Worm (Caenorhabditis elegans) whole organism, late embryonic: ENCODE results near the gene rei-1.

Experiments used
- C08G9.2 ChIP-seq: sonication (generic microtip); optimal IDR thresholded peaks from 2 replicates; lab custom pipeline; 2016; ENCODE audit warnings: mild to moderate bottlenecking, missing genetic modification characterization, moderate library complexity, missing compliant biosample characterization
- K09A11.1 ChIP-seq: sonication (generic microtip); optimal IDR thresholded peaks from 2 replicates; lab custom pipeline; 2017; ENCODE audit warnings: antibody characterized with exemption, mild to moderate bottlenecking, missing genetic modification characterization, missing compliant biosample characterization; ENCODE audit not compliant: insufficient read depth
- ama-1 ChIP-seq: fragments of 150-350 bp; optimal IDR thresholded peaks from 2 replicates; lab custom pipeline; 2014
- ceh-14 ChIP-seq: sonication (generic microtip); optimal IDR thresholded peaks from 2 replicates; lab custom pipeline; 2016; ENCODE audit warnings: missing genotype, missing genetic modification characterization, missing compliant biosample characterization
- ceh-18 ChIP-seq: sonication (generic microtip); optimal IDR thresholded peaks from 2 replicates; lab custom pipeline; 2016; ENCODE audit warnings: missing genetic modification characterization, missing compliant biosample characterization
- ceh-24 ChIP-seq: sonication (generic microtip); optimal IDR thresholded peaks from 2 replicates; lab custom pipeline; 2016; ENCODE audit warnings: mild to moderate bottlenecking, missing genetic modification characterization, missing compliant biosample characterization
- ceh-30 ChIP-seq: fragments of 150-350 bp; optimal IDR thresholded peaks from 2 replicates; lab custom pipeline; 2014; ENCODE audit warnings: missing biosample characterization, missing genetic modification characterization
- ceh-31 ChIP-seq: sonication (generic microtip); optimal IDR thresholded peaks from 2 replicates; lab custom pipeline; 2016; ENCODE audit warnings: missing genetic modification characterization, missing compliant biosample characterization
- ceh-34 ChIP-seq: sonication (generic microtip); optimal IDR thresholded peaks from 2 replicates; lab custom pipeline; 2016; ENCODE audit warnings: mild to moderate bottlenecking, missing genetic modification characterization, missing compliant biosample characterization
- ceh-48 ChIP-seq: sonication (generic microtip); optimal IDR thresholded peaks from 2 replicates; lab custom pipeline; 2016; ENCODE audit warnings: missing genetic modification characterization, inconsistent platforms, missing compliant biosample characterization
- ceh-6 ChIP-seq: fragments of 200-800 bp; sonication (Bioruptor generic); optimal IDR thresholded peaks from 2 replicates; lab custom pipeline; 2018; ENCODE audit warnings: mild to moderate bottlenecking, missing genetic modification characterization, missing compliant biosample characterization
- dmd-4 ChIP-seq: sonication (generic microtip); optimal IDR thresholded peaks from 2 replicates; lab custom pipeline; 2016; ENCODE audit warnings: borderline replicate concordance, missing genetic modification characterization, missing compliant biosample characterization
- dve-1 ChIP-seq: sonication (generic microtip); optimal IDR thresholded peaks from 2 replicates; lab custom pipeline; 2017; ENCODE audit warnings: antibody characterized with exemption, mild to moderate bottlenecking, missing genetic modification characterization, missing compliant biosample characterization
- elt-2 ChIP-seq: sonication (generic microtip); optimal IDR thresholded peaks from 2 replicates; lab custom pipeline; 2016; ENCODE audit warnings: missing genetic modification reagents, missing genetic modification characterization, missing compliant biosample characterization
- elt-4 ChIP-seq: sonication (generic microtip); optimal IDR thresholded peaks from 2 replicates; lab custom pipeline; 2016; ENCODE audit warnings: missing genetic modification characterization, missing compliant biosample characterization
- eyg-1 ChIP-seq: sonication (generic microtip); optimal IDR thresholded peaks from 2 replicates; lab custom pipeline; 2016; ENCODE audit warnings: missing genotype, missing genetic modification characterization, missing compliant biosample characterization
- fkh-10 ChIP-seq: fragments of 150-350 bp; optimal IDR thresholded peaks from 2 replicates; lab custom pipeline; 2014; ENCODE audit warnings: missing biosample characterization, missing genetic modification reagents, missing genetic modification characterization
- hlh-30 ChIP-seq: sonication (generic microtip); optimal IDR thresholded peaks from 2 replicates; lab custom pipeline; 2017; ENCODE audit warnings: antibody characterized with exemption, missing genetic modification characterization, missing compliant biosample characterization; ENCODE audit not compliant: insufficient read depth
- hlh-6 ChIP-seq: sonication (generic microtip); optimal IDR thresholded peaks from 2 replicates; lab custom pipeline; 2016; ENCODE audit warnings: missing genotype, missing genetic modification characterization, missing compliant biosample characterization
- hlh-8 ChIP-seq: sonication (generic microtip); optimal IDR thresholded peaks from 2 replicates; lab custom pipeline; 2016; ENCODE audit warnings: missing genotype, missing genetic modification characterization, missing compliant biosample characterization
- madf-2 ChIP-seq: sonication (generic microtip); optimal IDR thresholded peaks from 2 replicates; lab custom pipeline; 2017; ENCODE audit warnings: missing genetic modification characterization, missing compliant biosample characterization
- nfya-1 ChIP-seq: sonication (generic microtip); optimal IDR thresholded peaks from 2 replicates; lab custom pipeline; 2017; ENCODE audit warnings: missing genetic modification characterization, mild to moderate bottlenecking, missing compliant biosample characterization, antibody characterized with exemption, moderate library complexity
- odd-2 ChIP-seq: sonication (generic microtip); optimal IDR thresholded peaks from 2 replicates; lab custom pipeline; 2017; ENCODE audit warnings: antibody characterized with exemption, mild to moderate bottlenecking, missing genetic modification characterization, missing compliant biosample characterization
- pat-9 ChIP-seq: fragments of 200-800 bp; sonication (Bioruptor generic); optimal IDR thresholded peaks from 2 replicates; lab custom pipeline; 2018; ENCODE audit warnings: mild to moderate bottlenecking, missing genetic modification characterization, moderate library complexity, missing compliant biosample characterization
- pax-1 ChIP-seq: fragments of 150-350 bp; optimal IDR thresholded peaks from 2 replicates; lab custom pipeline; 2014; ENCODE audit warnings: missing biosample characterization, missing genetic modification characterization
- pha-4 ChIP-seq: fragments of 150-350 bp; optimal IDR thresholded peaks from 2 replicates; lab custom pipeline; 2018; ENCODE audit warnings: missing biosample characterization, missing genetic modification reagents, missing genetic modification characterization
- pros-1 ChIP-seq: fragments of 150-350 bp; optimal IDR thresholded peaks from 2 replicates; lab custom pipeline; 2014; ENCODE audit warnings: missing biosample characterization, missing genetic modification reagents, missing genetic modification characterization
- rnt-1 ChIP-seq: sonication (generic microtip); optimal IDR thresholded peaks from 2 replicates; lab custom pipeline; 2016; ENCODE audit warnings: missing genetic modification characterization, missing compliant biosample characterization
- syd-9 ChIP-seq: sonication (generic microtip); optimal IDR thresholded peaks from 2 replicates; lab custom pipeline; 2016; ENCODE audit warnings: mild to moderate bottlenecking, missing genetic modification characterization, moderate library complexity, missing compliant biosample characterization
- tbx-2 ChIP-seq: sonication (generic microtip); optimal IDR thresholded peaks from 2 replicates; lab custom pipeline; 2016; ENCODE audit warnings: missing genetic modification characterization, missing compliant biosample characterization
- ttx-3 ChIP-seq: sonication (generic microtip); optimal IDR thresholded peaks from 2 replicates; lab custom pipeline; 2016; ENCODE audit warnings: missing genetic modification reagents, missing genetic modification characterization, missing compliant biosample characterization
- unc-3 ChIP-seq, 2 experiments: fragments of 200-800 bp in 1 of 2; sonication (Bioruptor generic) in 1 of 2; sonication (generic microtip) in 1 of 2; conservative IDR thresholded peaks in 1 of 2; optimal IDR thresholded peaks in 1 of 2; 2 replicates each; pipeline versions ENCODE4 v1.3.6 to Lab custom; 2016 to 2022; ENCODE audit warnings: missing compliant biosample characterization in 2 of 2, missing genetic modification characterization in 2 of 2, missing genetic modification reagents in 1 of 2
- unc-42 ChIP-seq: sonication (generic microtip); optimal IDR thresholded peaks from 2 replicates; lab custom pipeline; 2016; ENCODE audit warnings: missing genotype, missing genetic modification characterization, missing compliant biosample characterization

Gene rei-1

ce11 chrIII:4092020-4092419 is 6.0 kb downstream of the rei-1 start, which contains the start of gene C03C10.5:
Gene C03C10.5 (minus strand): TSS chrIII:4092120.
- TF ChIP-seq madf-2 (no peak), nfya-1 (tag; lab: Kevin White, UChicago) (no peak), ceh-24 (tag; lab: Kevin White, UChicago) (no peak), ceh-48 (tag; lab: Kevin White, UChicago) (no peak), dmd-4 (no peak)

- TF ChIP-seq ceh-6 (GFP tag; lab: Kevin White, UChicago) (no peak), dve-1 (tag; lab: Kevin White, UChicago) (no peak), ttx-3 (tag; lab: Kevin White, UChicago) (no peak), pax-1 (tag; lab: Kevin White, UChicago) (no peak), rnt-1 (no peak), ceh-31 (no peak)
These were observed 7.2 kb downstream of the rei-1 start, which contains the start of gene C03C10.2 for ce11 chrIII:4090773-4091172. Gene C03C10.2 (plus strand): TSS chrIII:4091073.

DNA sequence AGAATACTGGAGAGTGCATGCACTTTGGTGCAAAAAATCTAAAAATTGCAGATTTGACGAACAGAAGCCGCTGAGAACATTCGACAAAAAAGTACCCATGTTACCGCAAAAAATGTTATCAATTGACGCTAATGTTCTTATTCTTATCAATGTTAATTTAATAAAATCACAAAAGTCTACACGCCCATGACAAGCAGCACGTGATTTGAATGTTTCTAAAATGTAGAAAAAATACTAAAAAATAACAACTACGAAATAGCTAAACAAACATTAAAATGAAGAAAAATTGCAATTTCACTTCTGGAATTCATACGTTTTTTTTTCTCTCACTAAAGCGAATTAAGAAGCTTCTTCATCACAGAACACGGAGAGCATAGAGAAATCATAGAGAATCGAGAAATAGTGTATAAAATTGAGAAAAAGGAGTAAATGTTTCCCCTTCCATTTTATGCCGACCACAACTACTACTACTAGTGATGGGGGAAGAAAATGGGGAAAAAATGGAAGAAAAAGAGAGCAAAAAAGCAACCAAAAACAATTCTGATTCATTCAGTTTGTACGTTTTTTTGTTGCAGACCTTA is 9.6 kb downstream of the rei-1 start:
- no peak for TF ChIP-seq elt-2 (tag; lab: Kevin White, UChicago)
- no peak for TF ChIP-seq fkh-10
- no peak for TF ChIP-seq odd-2 (tag; lab: Kevin White, UChicago)
- no peak for TF ChIP-seq ceh-34 (tag; lab: Kevin White, UChicago)
- TF ChIP-seq K09A11.1 (tag; lab: Kevin White, UChicago), result no peak
- TF ChIP-seq pat-9 (tag; lab: Kevin White, UChicago), result no peak
- TF ChIP-seq C08G9.2 (tag; lab: Kevin White, UChicago), result no peak
- no peak for TF ChIP-seq ceh-14 (tag; lab: Kevin White, UChicago)
- TF ChIP-seq ceh-18, result no peak
- peak; percentile 19 for TF ChIP-seq tbx-2
- peak; percentile 50 for TF ChIP-seq unc-42 (tag; lab: Kevin White, UChicago)

- TF ChIP-seq hlh-6 (no peak), ceh-18 (peak; percentile 19), pros-1 (peak; percentile 35), unc-3 (GFP tag; conservative IDR thresholded peaks at IDR 0.05; lab: Robert Waterston, UW) (no peak), unc-3 (tag; optimal IDR thresholded peaks at IDR 0.05; lab: Kevin White, UChicago) (no peak), ceh-48 (tag; lab: Kevin White, UChicago) (peak; percentile 69), hlh-30 (tag; lab: Kevin White, UChicago) (peak; percentile 27), elt-4 (tag; lab: Kevin White, UChicago) (no peak), rnt-1 (peak; percentile 51), ceh-31 (peak; percentile 72), syd-9 (no peak), nfya-1 (tag; lab: Kevin White, UChicago) (peak; percentile 63), ceh-30 (tag; lab: Kevin White, UChicago) (no peak), ama-1 (lab: Kevin White, UChicago) (no peak), tbx-2 (peak; percentile 57), madf-2 (peak; percentile 10), eyg-1 (peak; percentile 7), dmd-4 (no peak), ceh-34 (tag; lab: Kevin White, UChicago) (peak; percentile 34), hlh-8 (tag; lab: Kevin White, UChicago) (no peak), unc-42 (tag; lab: Kevin White, UChicago) (peak; percentile 55)
These were observed 10.4 kb downstream of the rei-1 start for ce11 chrIII:4087565-4087964.

DNA sequence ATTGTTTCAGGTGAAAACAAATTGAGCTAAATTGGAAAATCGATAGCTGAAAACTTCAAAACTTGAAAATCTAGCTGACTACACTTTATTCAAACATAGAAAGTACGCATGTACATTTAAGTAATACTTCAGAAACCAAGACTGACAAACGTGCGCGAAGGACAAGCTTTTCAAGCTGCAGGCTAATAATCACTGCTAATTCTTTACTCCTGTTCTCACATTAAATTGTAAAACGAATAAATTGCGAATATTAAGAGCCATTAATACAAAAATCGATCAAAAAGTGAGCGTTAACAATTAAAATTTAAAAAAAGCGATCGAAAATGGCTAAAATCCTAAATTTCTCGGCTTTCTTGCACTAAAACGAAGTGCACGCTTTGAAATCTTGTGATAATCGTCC is 10.9 kb downstream of the rei-1 start:
- TF ChIP-seq pha-4, result no peak
